Fruit fly (Drosophila melanogaster): ENCODE results near the gene c11.1.

c11.1 gene

dm6 chrX:9317100-9317499, 34.2 kb upstream of the c11.1 start:
- peak; percentile 17 for TF ChIP-seq br (GFP tag; optimal IDR thresholded peaks at IDR 0.05)
- TF ChIP-seq dl (GFP tag; optimal IDR thresholded peaks at IDR 0.05; ENCODE audit: insufficient read depth in 1 of 2, partially characterized antibody in 2 of 2): no peak
- peak; percentile 30 for TF ChIP-seq rgr (GFP tag; optimal IDR thresholded peaks at IDR 0.05)
- TF ChIP-seq h (GFP tag; optimal IDR thresholded peaks at IDR 0.05): peak; percentile 42
- peak in 1 of 2 experiments; percentile 44 for TF ChIP-seq foxo (GFP tag; optimal IDR thresholded peaks at IDR 0.05)
- peak; percentile 30 for TF ChIP-seq HLH106 (tag; optimal IDR thresholded peaks at IDR 0.05)
- no peak for TF ChIP-seq Dif (GFP tag; optimal IDR thresholded peaks at IDR 0.05; ENCODE audit: partially characterized antibody)
- no peak for TF ChIP-seq psq (GFP tag; optimal IDR thresholded peaks at IDR 0.05)
- peak; percentile 13 for TF ChIP-seq fru (GFP tag; optimal IDR thresholded peaks at IDR 0.05)
- peak; percentile 41 for TF ChIP-seq ey (GFP tag; optimal IDR thresholded peaks at IDR 0.05)
- TF ChIP-seq brk (GFP tag; optimal IDR thresholded peaks at IDR 0.05): no peak

- TF ChIP-seq sv (GFP tag; optimal IDR thresholded peaks at IDR 0.05) (no peak), HLH106 (tag; optimal IDR thresholded peaks at IDR 0.05) (no peak), usp (GFP tag; optimal IDR thresholded peaks at IDR 0.05) (no peak), foxo (GFP tag; optimal IDR thresholded peaks at IDR 0.05) (peak in 1 of 2 experiments; percentile 15), Hr78 (GFP tag; optimal IDR thresholded peaks at IDR 0.05) (no peak), Hnf4 (GFP tag; optimal IDR thresholded peaks at IDR 0.05) (no peak), woc (GFP tag; optimal IDR thresholded peaks at IDR 0.05) (no peak), dmrt93B (GFP tag; optimal IDR thresholded peaks at IDR 0.05) (no peak), Mio (GFP tag; optimal IDR thresholded peaks at IDR 0.05) (no peak), rgr (GFP tag; optimal IDR thresholded peaks at IDR 0.05) (peak; percentile 8), fru (GFP tag; optimal IDR thresholded peaks at IDR 0.05) (peak; percentile 20), Abd-B (GFP tag; optimal IDR thresholded peaks at IDR 0.05) (no peak), br (GFP tag; optimal IDR thresholded peaks at IDR 0.05) (no peak), OdsH (GFP tag; optimal IDR thresholded peaks at IDR 0.05) (no peak), pan (optimal IDR thresholded peaks at IDR 0.05) (no peak), CG9705 (GFP tag; optimal IDR thresholded peaks at IDR 0.05) (no peak), Hr83 (GFP tag; optimal IDR thresholded peaks at IDR 0.05; ENCODE audit: poor library complexity, severe bottlenecking) (no peak), h (GFP tag; optimal IDR thresholded peaks at IDR 0.05) (peak; percentile 0), Dfd (GFP tag; optimal IDR thresholded peaks at IDR 0.05) (no peak), psq (GFP tag; optimal IDR thresholded peaks at IDR 0.05) (peak; percentile 5)
Observed at dm6 chrX:9309959-9310658, 27.2 kb upstream of the c11.1 start.

dm6 chrX:9305735-9306134, 22.8 kb upstream of the c11.1 start:
- peak; percentile 62 for TF ChIP-seq CrebA (GFP tag; optimal IDR thresholded peaks at IDR 0.05; ENCODE audit: borderline replicate concordance)
- no peak for TF ChIP-seq fru (GFP tag; optimal IDR thresholded peaks at IDR 0.05)
- peak; percentile 27 for TF ChIP-seq CG9705 (GFP tag; optimal IDR thresholded peaks at IDR 0.05)
- peak; percentile 45 for TF ChIP-seq Rel (GFP tag; optimal IDR thresholded peaks at IDR 0.05)
- TF ChIP-seq Rel (tag; optimal IDR thresholded peaks at IDR 0.05): peak; percentile 39
- no peak for TF ChIP-seq tai (GFP tag; optimal IDR thresholded peaks at IDR 0.05)
- peak; percentile 26 for TF ChIP-seq sage (GFP tag; optimal IDR thresholded peaks at IDR 0.05)
- TF ChIP-seq Jra (GFP tag; optimal IDR thresholded peaks at IDR 0.05): no peak
- peak in 1 of 2 experiments; percentile 36 for TF ChIP-seq dl (GFP tag; optimal IDR thresholded peaks at IDR 0.05; ENCODE audit: insufficient read depth in 1 of 2, partially characterized antibody in 2 of 2)
- peak; percentile 87 for TF ChIP-seq Sp1 (GFP tag; optimal IDR thresholded peaks at IDR 0.05)
- TF ChIP-seq Myc (optimal IDR thresholded peaks at IDR 0.05): no peak

- TF ChIP-seq Sp1 (GFP tag; optimal IDR thresholded peaks at IDR 0.05) (peak; percentile 12), woc (GFP tag; optimal IDR thresholded peaks at IDR 0.05) (peak; percentile 8), h (GFP tag; optimal IDR thresholded peaks at IDR 0.05) (peak; percentile 44), br (GFP tag; optimal IDR thresholded peaks at IDR 0.05) (peak; percentile 53), dmrt93B (GFP tag; optimal IDR thresholded peaks at IDR 0.05) (peak; percentile 8), ey (GFP tag; optimal IDR thresholded peaks at IDR 0.05) (peak; percentile 50), rgr (GFP tag; optimal IDR thresholded peaks at IDR 0.05) (peak; percentile 47), Rel (GFP tag; optimal IDR thresholded peaks at IDR 0.05) (no peak), Rel (tag; optimal IDR thresholded peaks at IDR 0.05) (peak; percentile 56), dl (GFP tag; optimal IDR thresholded peaks at IDR 0.05; ENCODE audit: insufficient read depth in 1 of 2, partially characterized antibody in 2 of 2) (no peak), foxo (GFP tag; optimal IDR thresholded peaks at IDR 0.05) (peak in 1 of 2 experiments; percentile 16), psq (GFP tag; optimal IDR thresholded peaks at IDR 0.05) (peak; percentile 1), dsf (GFP tag; optimal IDR thresholded peaks at IDR 0.05; ENCODE audit: borderline replicate concordance) (no peak), fru (GFP tag; optimal IDR thresholded peaks at IDR 0.05) (peak; percentile 26), tai (GFP tag; optimal IDR thresholded peaks at IDR 0.05) (peak; percentile 13), Hnf4 (GFP tag; optimal IDR thresholded peaks at IDR 0.05) (peak; percentile 6), OdsH (GFP tag; optimal IDR thresholded peaks at IDR 0.05) (peak; percentile 29), Mio (GFP tag; optimal IDR thresholded peaks at IDR 0.05) (no peak), sage (GFP tag; optimal IDR thresholded peaks at IDR 0.05) (no peak), HLH106 (tag; optimal IDR thresholded peaks at IDR 0.05) (peak; percentile 55)
Observed at dm6 chrX:9297661-9298433, 14.9 kb upstream of the c11.1 start.
